Fruit fly (Drosophila melanogaster) whole organism, embryonic: ENCODE measurements around the gene CG45544.
A peak's percentile ranks its signal among the peaks of the same experiment; 100 is the strongest.

Experiments
- CG10543 ChIP-seq: fragments of 200-800 bp; sonication (Bioruptor generic); optimal IDR thresholded peaks from 3 replicates; lab custom pipeline; 2017; ENCODE audit warnings: missing biosample characterization, mild to moderate bottlenecking, missing genetic modification characterization, moderate library complexity
- CG12391 ChIP-seq: fragments of 200-800 bp; sonication (Bioruptor generic); optimal IDR thresholded peaks from 3 replicates; lab custom pipeline; 2018; ENCODE audit warnings: missing biosample characterization, mild to moderate bottlenecking, missing genetic modification characterization, moderate library complexity
- CG14667 ChIP-seq: fragments of 200-800 bp; sonication (Bioruptor generic); IDR thresholded peaks from 2 replicates; pipeline ENCODE4 v1.3.6; 2022; ENCODE audit warnings: missing biosample characterization, missing genetic modification characterization
- CG16779 ChIP-seq: fragments of 200-800 bp; sonication (Bioruptor generic); IDR thresholded peaks from 2 replicates; pipeline ENCODE4 v1.3.6; 2022; ENCODE audit warnings: missing biosample characterization, missing genetic modification characterization
- CG43689 ChIP-seq: fragments of 200-800 bp; sonication (Bioruptor generic); IDR thresholded peaks from 2 replicates; pipeline ENCODE4 v1.3.6; 2022; ENCODE audit warnings: missing biosample characterization, missing genetic modification characterization
- CG6254 ChIP-seq: fragments of 200-800 bp; sonication (Bioruptor generic); optimal IDR thresholded peaks from 3 replicates; lab custom pipeline; 2017; ENCODE audit warnings: mild to moderate bottlenecking, missing biosample characterization, missing genetic modification reagents, missing genetic modification characterization
- CG9932 ChIP-seq: fragments of 200-800 bp; sonication (Bioruptor generic); IDR thresholded peaks from 2 replicates; pipeline ENCODE4 v1.3.6; 2022; ENCODE audit warnings: missing biosample characterization, missing genetic modification characterization
- Camta ChIP-seq: fragments of 200-800 bp; sonication (Bioruptor generic); optimal IDR thresholded peaks from 2 replicates; lab custom pipeline; 2016; ENCODE audit warnings: missing biosample characterization, missing genetic modification characterization
- H15 ChIP-seq: fragments of 200-800 bp; sonication (Bioruptor generic); IDR thresholded peaks from 3 replicates; pipeline ENCODE4 v1.3.6; 2022; ENCODE audit warnings: missing biosample characterization, missing genetic modification characterization
- HHEX ChIP-seq: fragments of 200-800 bp; sonication (Bioruptor generic); optimal IDR thresholded peaks from 3 replicates; lab custom pipeline; 2017; ENCODE audit warnings: missing biosample characterization, mild to moderate bottlenecking, missing genetic modification characterization, missing genetic modification reagents
- crol ChIP-seq: fragments of 200-800 bp; sonication (Bioruptor generic); IDR thresholded peaks from 2 replicates; pipeline ENCODE4 v1.3.6; 2022; ENCODE audit warnings: missing biosample characterization, missing genetic modification characterization
- ind ChIP-seq: fragments of 200-800 bp; sonication (Bioruptor generic); optimal IDR thresholded peaks from 3 replicates; lab custom pipeline; 2016; ENCODE audit warnings: missing biosample characterization, missing genetic modification characterization
- lola ChIP-seq, 3 experiments: fragments of >200 bp in 2 of 3; fragments of 200-800 bp in 1 of 3; sonication (Bioruptor generic) in 1 of 3; optimal IDR thresholded peaks; 2 replicates each; lab custom pipeline; 2017 to 2019; ENCODE audit warnings: missing biosample characterization in 3 of 3, missing genetic modification characterization in 3 of 3, mild to moderate bottlenecking in 1 of 3, moderate library complexity in 1 of 3

DNA sequence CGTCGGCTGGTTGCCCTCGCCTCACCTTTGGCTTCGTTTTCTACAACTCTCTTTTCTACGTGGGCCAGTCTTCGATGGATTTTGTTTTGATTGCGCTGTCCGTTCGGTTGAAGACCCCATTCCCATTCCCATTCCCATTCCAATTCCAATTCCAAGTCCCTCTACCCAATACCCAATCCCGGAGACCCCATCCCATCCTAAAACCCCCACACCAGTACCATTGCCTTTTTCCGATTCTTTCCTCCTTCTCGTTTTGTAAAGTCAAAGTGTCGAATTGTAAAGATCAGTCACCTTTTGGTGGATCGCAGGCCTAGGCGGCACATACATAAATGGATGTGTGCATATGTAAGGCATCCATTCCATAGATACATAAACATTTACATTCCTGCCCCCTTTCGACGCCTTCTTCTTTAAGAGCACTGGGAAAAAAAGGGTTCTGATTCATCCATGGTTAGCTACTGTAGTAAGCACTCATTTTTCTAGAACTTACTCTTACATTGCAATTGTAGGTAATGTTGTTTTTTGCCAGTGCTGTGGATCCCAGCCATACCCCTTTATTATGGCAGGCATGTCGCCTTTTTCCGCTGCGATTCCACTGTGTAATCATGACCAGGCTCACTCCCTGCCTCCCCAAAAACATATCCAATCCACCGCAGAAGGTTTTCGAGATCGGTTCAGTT lies 43.6 kb downstream of the CG45544 start:
- TF ChIP-seq CG6254 (GFP tag; lab: Kevin White, UChicago) = no peak
- TF ChIP-seq Camta = no peak
- TF ChIP-seq ind (GFP tag; lab: Kevin White, UChicago) = no peak
- TF ChIP-seq CG10543 = no peak
- TF ChIP-seq CG14667 = no peak
- no peak for TF ChIP-seq HHEX (GFP tag; lab: Kevin White, UChicago)
- TF ChIP-seq CG9932 (GFP tag; lab: Robert Waterston, UW) = no peak
- no peak for TF ChIP-seq CG43689
- no peak for TF ChIP-seq CG16779 (GFP tag; lab: Robert Waterston, UW)
- peak; percentile 1 for TF ChIP-seq CG12391
- TF ChIP-seq crol = no peak
- peak in 1 of 3 experiments; percentile 48 for TF ChIP-seq lola (GFP tag; optimal IDR thresholded peaks at IDR 0.05; lab: Kevin White, UChicago)
- TF ChIP-seq H15 (GFP tag; lab: Robert Waterston, UW) = no peak
